Worm (Caenorhabditis elegans) whole organism, L3 larva: ENCODE measurements around the gene uev-2.
A peak's percentile ranks its signal among the peaks of the same experiment; 100 is the strongest.

Source experiments
- ZK546.5 ChIP-seq: sonication (generic microtip); optimal IDR thresholded peaks from 2 replicates; lab custom pipeline; 2017; ENCODE audit warnings: missing biosample characterization, missing genetic modification characterization
- aly-2 ChIP-seq: fragments of 150-350 bp; optimal IDR thresholded peaks from 2 replicates; lab custom pipeline; 2014; ENCODE audit warnings: missing biosample characterization, missing genetic modification characterization
- ceh-16 ChIP-seq: sonication (generic microtip); optimal IDR thresholded peaks from 2 replicates; lab custom pipeline; 2017; ENCODE audit warnings: missing biosample characterization, missing genetic modification characterization
- ceh-82 ChIP-seq: fragments of 150-350 bp; optimal IDR thresholded peaks from 2 replicates; lab custom pipeline; 2014; ENCODE audit warnings: missing biosample characterization, missing genetic modification characterization
- egl-27 ChIP-seq: sonication (generic microtip); optimal IDR thresholded peaks from 4 replicates; lab custom pipeline; 2017; ENCODE audit warnings: missing biosample characterization, missing genetic modification reagents, missing genetic modification characterization
- lin-15B ChIP-seq: fragments of 150-350 bp; optimal IDR thresholded peaks from 2 replicates; lab custom pipeline; 2014; ENCODE audit warnings: missing biosample characterization, missing genetic modification characterization
- mdl-1 ChIP-seq: fragments of 150-350 bp; optimal IDR thresholded peaks from 2 replicates; lab custom pipeline; 2014; ENCODE audit warnings: missing biosample characterization, missing genetic modification characterization
- nfya-1 ChIP-seq: sonication (generic microtip); optimal IDR thresholded peaks from 2 replicates; lab custom pipeline; 2017; ENCODE audit warnings: missing genetic modification characterization, mild to moderate bottlenecking, missing compliant biosample characterization, antibody characterized with exemption, moderate library complexity; ENCODE audit not compliant: insufficient read depth
- nhr-237 ChIP-seq: fragments of 150-350 bp; optimal IDR thresholded peaks from 2 replicates; lab custom pipeline; 2014; ENCODE audit warnings: missing biosample characterization, missing genetic modification characterization
- nhr-25 ChIP-seq: sonication (generic microtip); optimal IDR thresholded peaks from 2 replicates; lab custom pipeline; 2017; ENCODE audit warnings: missing biosample characterization, missing genetic modification characterization
- nhr-43 ChIP-seq: sonication (generic microtip); optimal IDR thresholded peaks from 2 replicates; lab custom pipeline; 2016; ENCODE audit warnings: mild to moderate bottlenecking, missing genetic modification characterization, missing compliant biosample characterization; ENCODE audit not compliant: poor library complexity, severe bottlenecking
- snpc-4 ChIP-seq: fragments of 150-350 bp; optimal IDR thresholded peaks from 2 replicates; lab custom pipeline; 2014; ENCODE audit warnings: missing biosample characterization, missing genetic modification characterization
- ztf-4 ChIP-seq: fragments of 150-350 bp; optimal IDR thresholded peaks from 2 replicates; lab custom pipeline; 2014; ENCODE audit warnings: missing biosample characterization, missing genetic modification characterization

- TF ChIP-seq nhr-43 (tag; lab: Kevin White, UChicago): peak; percentile 94
- TF ChIP-seq snpc-4: peak; percentile 63
- no peak for TF ChIP-seq mdl-1 (tag; lab: Kevin White, UChicago)
- TF ChIP-seq aly-2: no peak
- TF ChIP-seq nhr-25 (tag; lab: Kevin White, UChicago): no peak
- no peak for TF ChIP-seq egl-27 (tag; lab: Kevin White, UChicago)
- TF ChIP-seq ztf-4 (tag; lab: Kevin White, UChicago): no peak
- TF ChIP-seq nfya-1 (tag; lab: Kevin White, UChicago): peak; percentile 68
- TF ChIP-seq ceh-82 (tag; lab: Kevin White, UChicago): peak; percentile 15
- no peak for TF ChIP-seq ceh-16 (tag; lab: Kevin White, UChicago)
- TF ChIP-seq nhr-237 (tag; lab: Kevin White, UChicago): no peak
- TF ChIP-seq ZK546.5: no peak
- peak; percentile 70 for TF ChIP-seq lin-15B (tag; lab: Kevin White, UChicago)
These were observed 27.9 kb upstream of the uev-2 start, which contains the start of the genes nmad-1 and hach-1 for ce11 chrIII:5554884-5555500.
